Worm (Caenorhabditis elegans) whole organism, L1 larva: ENCODE results near the gene T08D10.5.

Experiments
- C04F5.9 ChIP-seq: sonication (generic microtip); optimal IDR thresholded peaks from 2 replicates; lab custom pipeline; 2016; ENCODE audit warnings: missing genetic modification characterization, missing compliant biosample characterization
- F16B12.6 ChIP-seq: fragments of 150-350 bp; optimal IDR thresholded peaks from 2 replicates; lab custom pipeline; 2014; ENCODE audit warnings: missing biosample characterization, missing genetic modification characterization
- alr-1 ChIP-seq: fragments of 200-800 bp; sonication (Bioruptor generic); optimal IDR thresholded peaks from 2 replicates; lab custom pipeline; 2018; ENCODE audit warnings: borderline replicate concordance, mild to moderate bottlenecking, missing genetic modification characterization, missing compliant biosample characterization
- ama-1 ChIP-seq: fragments of 150-350 bp; optimal IDR thresholded peaks from 2 replicates; lab custom pipeline; 2014
- ceh-8 ChIP-seq: fragments of 200-800 bp; sonication (Bioruptor generic); optimal IDR thresholded peaks from 2 replicates; lab custom pipeline; 2018; ENCODE audit warnings: mild to moderate bottlenecking, missing genetic modification characterization, moderate library complexity, missing compliant biosample characterization
- ceh-88 ChIP-seq: fragments of 200-800 bp; sonication (Bioruptor generic); IDR thresholded peaks from 2 replicates; pipeline ENCODE4 v1.3.6; 2022; ENCODE audit warnings: missing genetic modification characterization, missing compliant biosample characterization
- dsc-1 ChIP-seq: sonication (generic microtip); optimal IDR thresholded peaks from 2 replicates; lab custom pipeline; 2016; ENCODE audit warnings: mild to moderate bottlenecking, missing genetic modification characterization, missing compliant biosample characterization
- efl-1 ChIP-seq, 4 experiments: fragments of 150-350 bp; optimal IDR thresholded peaks in 3 of 4; peaks in 1 of 4; 1 replicate in 1 of 4; 2 replicates in 3 of 4; lab custom pipeline; 2014; ENCODE audit warnings: missing biosample characterization in 2 of 4, missing genetic modification characterization in 2 of 4, missing genetic modification reagents in 2 of 4
- efl-3 ChIP-seq: fragments of 200-800 bp; sonication (Bioruptor generic); optimal IDR thresholded peaks from 2 replicates; lab custom pipeline; 2018; ENCODE audit warnings: mild to moderate bottlenecking, missing genetic modification characterization, missing compliant biosample characterization
- egl-27 ChIP-seq, 2 experiments: fragments of 150-350 bp in 1 of 2; sonication (generic microtip); optimal IDR thresholded peaks; 3 replicates each; lab custom pipeline; 2017 to 2018; ENCODE audit warnings: missing biosample characterization in 2 of 2, missing genetic modification characterization in 2 of 2, missing genetic modification reagents in 2 of 2
- elt-2 ChIP-seq: sonication (generic microtip); optimal IDR thresholded peaks from 2 replicates; lab custom pipeline; 2016; ENCODE audit warnings: missing genetic modification characterization, mild to moderate bottlenecking, inconsistent platforms, missing compliant biosample characterization, missing genetic modification reagents
- elt-3 ChIP-seq, 6 experiments: fragments of 150-350 bp in 1 of 6; sonication (generic microtip); optimal IDR thresholded peaks; 2 replicates each; lab custom pipeline; 2017 to 2018; ENCODE audit warnings: missing biosample characterization in 6 of 6, missing genetic modification characterization in 6 of 6, inconsistent platforms in 1 of 6
- fkh-8 ChIP-seq: sonication (generic microtip); optimal IDR thresholded peaks from 2 replicates; lab custom pipeline; 2016; ENCODE audit warnings: mild to moderate bottlenecking, missing genetic modification characterization, missing compliant biosample characterization
- fos-1 ChIP-seq: fragments of 150-350 bp; optimal IDR thresholded peaks from 2 replicates; lab custom pipeline; 2014; ENCODE audit warnings: missing biosample characterization, missing genetic modification characterization
- hlh-4 ChIP-seq: sonication (generic microtip); optimal IDR thresholded peaks from 2 replicates; lab custom pipeline; 2016; ENCODE audit warnings: mild to moderate bottlenecking, missing genetic modification characterization, missing compliant biosample characterization
- isw-1 ChIP-seq: fragments of 200-800 bp; sonication (Bioruptor generic); IDR thresholded peaks from 2 replicates; pipeline ENCODE4 v1.3.6; 2022; ENCODE audit warnings: missing genetic modification characterization, missing compliant biosample characterization
- jun-1 ChIP-seq: fragments of 150-350 bp; optimal IDR thresholded peaks from 2 replicates; lab custom pipeline; 2014; ENCODE audit warnings: missing biosample characterization, missing genetic modification reagents, missing genetic modification characterization
- lin-39 ChIP-seq: fragments of 150-350 bp; optimal IDR thresholded peaks from 2 replicates; lab custom pipeline; 2014; ENCODE audit warnings: missing biosample characterization, missing genetic modification reagents, missing genetic modification characterization
- lir-3 ChIP-seq: sonication (generic microtip); optimal IDR thresholded peaks from 2 replicates; lab custom pipeline; 2016; ENCODE audit warnings: mild to moderate bottlenecking, missing genetic modification characterization, moderate library complexity, missing compliant biosample characterization; ENCODE audit not compliant: poor library complexity
- lsy-2 ChIP-seq, 2 experiments: fragments of 150-350 bp; optimal IDR thresholded peaks; 2 replicates each; lab custom pipeline; 2014; ENCODE audit warnings: missing biosample characterization in 2 of 2, missing genetic modification characterization in 2 of 2
- mep-1 ChIP-seq: fragments of 150-350 bp; optimal IDR thresholded peaks from 2 replicates; lab custom pipeline; 2014; ENCODE audit warnings: missing biosample characterization, missing genetic modification characterization
- nhr-19 ChIP-seq: fragments of 200-800 bp; sonication (Bioruptor generic); conservative IDR thresholded peaks from 2 replicates; pipeline ENCODE4 v1.3.6; 2022; ENCODE audit warnings: missing genetic modification characterization, missing compliant biosample characterization
- nhr-20 ChIP-seq: sonication (generic microtip); optimal IDR thresholded peaks from 2 replicates; lab custom pipeline; 2016; ENCODE audit warnings: mild to moderate bottlenecking, missing genetic modification characterization, missing compliant biosample characterization
- nhr-28 ChIP-seq: fragments of 150-350 bp; optimal IDR thresholded peaks from 2 replicates; lab custom pipeline; 2014; ENCODE audit warnings: missing biosample characterization, missing genetic modification characterization
- nhr-47 ChIP-seq: sonication (generic microtip); optimal IDR thresholded peaks from 2 replicates; lab custom pipeline; 2016; ENCODE audit warnings: mild to moderate bottlenecking, missing genetic modification characterization, moderate library complexity, missing compliant biosample characterization
- nhr-76 ChIP-seq: sonication (generic microtip); optimal IDR thresholded peaks from 2 replicates; lab custom pipeline; 2017; ENCODE audit warnings: missing biosample characterization, missing genetic modification characterization
- nhr-84 ChIP-seq: sonication (generic microtip); optimal IDR thresholded peaks from 2 replicates; lab custom pipeline; 2017; ENCODE audit warnings: missing biosample characterization, missing genetic modification characterization
- pag-3 ChIP-seq: sonication (generic microtip); optimal IDR thresholded peaks from 2 replicates; lab custom pipeline; 2017; ENCODE audit warnings: missing genetic modification characterization, mild to moderate bottlenecking, missing compliant biosample characterization, antibody characterized with exemption, borderline replicate concordance; ENCODE audit not compliant: insufficient read depth
- pqm-1 ChIP-seq: sonication (generic microtip); optimal IDR thresholded peaks from 3 replicates; lab custom pipeline; 2017; ENCODE audit warnings: missing biosample characterization, missing genetic modification characterization
- rnt-1 ChIP-seq: sonication (generic microtip); optimal IDR thresholded peaks from 2 replicates; lab custom pipeline; 2016; ENCODE audit warnings: mild to moderate bottlenecking, missing genetic modification characterization, moderate library complexity, missing compliant biosample characterization
- skn-1 ChIP-seq: fragments of 150-350 bp; optimal IDR thresholded peaks from 2 replicates; lab custom pipeline; 2014; ENCODE audit warnings: missing biosample characterization, missing genetic modification characterization
- snpc-4 ChIP-seq: fragments of 150-350 bp; optimal IDR thresholded peaks from 2 replicates; lab custom pipeline; 2014; ENCODE audit warnings: missing biosample characterization, missing genetic modification characterization
- snu-23 ChIP-seq: sonication (generic microtip); optimal IDR thresholded peaks from 2 replicates; lab custom pipeline; 2016; ENCODE audit warnings: missing genetic modification characterization, missing compliant biosample characterization
- sox-4 ChIP-seq: sonication (generic microtip); optimal IDR thresholded peaks from 2 replicates; lab custom pipeline; 2016; ENCODE audit warnings: missing genetic modification characterization, missing compliant biosample characterization
- tlp-1 ChIP-seq: fragments of 150-350 bp; optimal IDR thresholded peaks from 2 replicates; lab custom pipeline; 2014; ENCODE audit warnings: missing biosample characterization, missing genetic modification characterization
- unc-130 ChIP-seq: fragments of 150-350 bp; optimal IDR thresholded peaks from 2 replicates; lab custom pipeline; 2017; ENCODE audit warnings: missing biosample characterization, missing genetic modification characterization, inconsistent platforms
- unc-62 ChIP-seq: fragments of 150-350 bp; optimal IDR thresholded peaks from 2 replicates; lab custom pipeline; 2014; ENCODE audit warnings: missing biosample characterization, missing genetic modification reagents, missing genetic modification characterization
- zag-1 ChIP-seq: fragments of 150-350 bp; optimal IDR thresholded peaks from 2 replicates; lab custom pipeline; 2014; ENCODE audit warnings: missing biosample characterization, missing genetic modification characterization

Gene T08D10.5

DNA sequence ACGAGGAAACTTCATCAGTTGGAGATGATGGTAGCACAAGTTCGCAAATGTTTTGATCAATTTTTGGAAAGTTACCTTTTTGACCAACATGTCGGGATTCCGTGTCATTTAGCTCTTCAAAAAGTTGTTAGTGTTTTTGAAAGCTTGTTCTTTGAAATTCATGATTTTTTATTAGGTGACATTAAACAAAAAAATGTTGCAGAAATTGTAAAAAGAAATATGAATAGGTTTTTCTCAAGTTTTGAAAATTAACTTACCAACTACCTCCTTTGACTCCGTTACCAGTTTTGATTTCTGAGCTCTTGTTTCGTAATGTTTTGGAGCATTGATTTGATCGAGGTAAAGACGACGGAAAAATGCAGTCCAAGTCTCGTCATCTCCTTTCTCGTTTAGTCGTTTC is 5.2 kb upstream of the T08D10.5 start:
- no peak for TF ChIP-seq egl-27 (tag; optimal IDR thresholded peaks at IDR 0.05; lab: Kevin White, UChicago)
- no peak for TF ChIP-seq nhr-84 (tag; lab: Kevin White, UChicago)
- TF ChIP-seq ama-1 (lab: Kevin White, UChicago), result no peak
- TF ChIP-seq elt-2 (tag; lab: Kevin White, UChicago), result no peak
- no peak for TF ChIP-seq ceh-8 (GFP tag; lab: Kevin White, UChicago)
- TF ChIP-seq lsy-2 (tag; optimal IDR thresholded peaks at IDR 0.05; lab: Kevin White, UChicago), result no peak
- no peak for TF ChIP-seq unc-62
- TF ChIP-seq rnt-1 (tag; lab: Kevin White, UChicago), result no peak
- no peak for TF ChIP-seq elt-3 (tag; optimal IDR thresholded peaks at IDR 0.05; lab: Kevin White, UChicago)
- no peak for TF ChIP-seq skn-1 (tag; lab: Kevin White, UChicago)
- TF ChIP-seq nhr-28 (tag; lab: Kevin White, UChicago), result no peak
- TF ChIP-seq hlh-4 (tag; lab: Kevin White, UChicago), result no peak
- no peak for TF ChIP-seq nhr-19 (GFP tag; lab: Robert Waterston, UW)
- TF ChIP-seq tlp-1 (tag; lab: Kevin White, UChicago), result no peak
- no peak for TF ChIP-seq nhr-20 (tag; lab: Kevin White, UChicago)
- no peak for TF ChIP-seq nhr-47 (tag; lab: Kevin White, UChicago)
- TF ChIP-seq, all 84 proteins: peak for 0

DNA sequence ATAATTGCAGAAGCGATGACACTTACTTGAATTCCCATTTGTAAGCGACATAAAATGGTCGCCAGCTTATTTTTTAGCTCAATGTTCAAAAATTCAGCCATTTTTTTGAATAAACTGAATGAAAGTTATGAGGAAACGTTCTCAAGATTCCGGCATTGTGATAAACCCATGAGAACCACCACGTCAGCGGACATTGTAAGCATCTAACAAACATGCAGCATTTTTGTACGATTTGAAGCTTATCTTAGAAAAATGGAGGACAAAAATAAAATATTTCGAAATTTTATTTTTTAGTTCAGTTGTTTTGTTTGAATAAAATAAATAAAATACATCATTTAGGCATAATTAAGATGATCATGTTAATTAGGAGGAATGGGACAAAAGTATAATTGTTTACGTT is 4.1 kb upstream of the T08D10.5 start, which contains the start of gene T08D10.4:
T08D10.4 (minus strand) TSS at position 101 of the 400 bp plus-strand sequence.
- TF ChIP-seq alr-1 (tag; lab: Kevin White, UChicago), result no peak
- no peak for TF ChIP-seq C04F5.9
- TF ChIP-seq F16B12.6 (tag; lab: Kevin White, UChicago), result no peak
- no peak for TF ChIP-seq efl-1 (optimal IDR thresholded peaks at IDR 0.05; lab: Kevin White, UChicago)
- no peak for TF ChIP-seq efl-1 (GFP tag; optimal IDR thresholded peaks at IDR 0.05 in 1 of 2; lab: Kevin White, UChicago)
- no peak for TF ChIP-seq mep-1 (tag; lab: Kevin White, UChicago)
- no peak for TF ChIP-seq pag-3 (tag; lab: Kevin White, UChicago)
- no peak for TF ChIP-seq lin-39 (tag; lab: Kevin White, UChicago)
- no peak for TF ChIP-seq ceh-88 (GFP tag; lab: Robert Waterston, UW)
- TF ChIP-seq zag-1, result no peak
- TF ChIP-seq nhr-28 (tag; lab: Kevin White, UChicago), result no peak
- no peak for TF ChIP-seq nhr-20 (tag; lab: Kevin White, UChicago)
- no peak for TF ChIP-seq unc-130
- TF ChIP-seq nhr-84 (tag; lab: Kevin White, UChicago), result no peak

DNA sequence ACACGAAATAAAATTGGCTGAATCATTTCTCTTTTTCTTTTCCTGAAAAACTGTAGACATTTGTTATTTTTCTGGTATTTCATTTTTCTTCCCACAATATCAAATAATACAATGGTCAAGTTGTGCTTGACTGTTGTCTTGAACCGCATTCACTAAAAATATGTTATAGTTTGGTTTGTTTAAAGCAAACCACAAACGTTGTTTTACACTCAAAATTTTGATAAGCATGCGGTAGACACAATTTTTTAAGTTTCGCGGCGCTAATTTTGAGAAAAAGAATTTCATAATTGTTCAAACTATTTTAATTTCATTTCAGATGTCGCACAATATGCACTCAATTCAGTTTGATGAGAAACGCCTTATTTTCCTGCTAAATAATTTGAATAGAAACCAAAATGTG is 2.2 kb upstream of the T08D10.5 start, which contains the start of gene T08D10.3:
T08D10.3 (plus strand) TSS at position 301 of the 400 bp plus-strand sequence.
- TF ChIP-seq nhr-76, result no peak
- no peak for TF ChIP-seq isw-1 (GFP tag; lab: Robert Waterston, UW)
- TF ChIP-seq lir-3 (tag; lab: Kevin White, UChicago), result no peak
- no peak for TF ChIP-seq snu-23 (GFP tag; lab: Kevin White, UChicago)
- TF ChIP-seq snpc-4 (tag; lab: Kevin White, UChicago), result no peak
- no peak for TF ChIP-seq pqm-1 (tag; lab: Kevin White, UChicago)
- no peak for TF ChIP-seq sox-4
- TF ChIP-seq dsc-1 (tag; lab: Kevin White, UChicago), result no peak
- no peak for TF ChIP-seq nhr-28 (tag; lab: Kevin White, UChicago)
- TF ChIP-seq fkh-8 (tag; lab: Kevin White, UChicago), result no peak
- TF ChIP-seq fos-1 (tag; lab: Kevin White, UChicago), result no peak
- no peak for TF ChIP-seq efl-3 (GFP tag; lab: Kevin White, UChicago)

DNA sequence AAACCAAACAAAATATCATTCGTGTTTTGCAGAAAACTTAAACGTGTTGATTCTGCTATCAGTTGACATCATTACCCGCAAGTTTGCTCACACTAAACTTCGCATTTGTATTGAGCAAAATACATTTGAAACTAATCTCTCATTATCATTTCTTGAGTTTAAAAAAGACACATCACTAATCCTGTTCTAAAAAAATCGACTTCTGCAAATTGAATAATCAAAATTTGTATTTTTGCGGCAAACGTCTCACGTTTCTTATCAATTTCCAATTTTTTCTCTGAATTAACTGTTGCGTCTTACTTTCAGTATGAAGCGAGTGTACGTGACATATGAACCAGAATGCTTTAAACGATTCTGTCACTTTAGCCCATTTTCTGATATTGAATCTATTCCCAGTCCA is 2.5 kb downstream of the T08D10.5 start, which contains the start of gene C49F5.8:
C49F5.8 (plus strand) TSS at position 301 of the 400 bp plus-strand sequence.
- TF ChIP-seq elt-2 (tag; lab: Kevin White, UChicago), result peak; percentile 18
- no peak for TF ChIP-seq jun-1 (tag; lab: Kevin White, UChicago)
- TF ChIP-seq, all 84 proteins: peak for 1
